Fruit fly (Drosophila melanogaster) whole organism, prepupa: ENCODE results near the gene Tusp.

Experiments used
- Blimp-1 ChIP-seq: fragments of 200-800 bp; sonication (Bioruptor generic); optimal IDR thresholded peaks from 3 replicates; lab custom pipeline; 2017; ENCODE audit warnings: missing biosample characterization, missing genetic modification characterization, mild to moderate bottlenecking, moderate library complexity, missing genetic modification reagents
- CG10669 ChIP-seq: fragments of 200-800 bp; sonication (Bioruptor generic); optimal IDR thresholded peaks from 3 replicates; lab custom pipeline; 2018; ENCODE audit warnings: missing biosample characterization, mild to moderate bottlenecking, missing genetic modification characterization, moderate library complexity
- CG15336 ChIP-seq: fragments of 200-800 bp; sonication (Bioruptor generic); IDR thresholded peaks from 2 replicates; pipeline ENCODE4 v1.3.6; 2022; ENCODE audit warnings: missing biosample characterization, missing genetic modification characterization
- CG3032 ChIP-seq: fragments of 200-800 bp; optimal IDR thresholded peaks from 2 replicates; lab custom pipeline; 2019; ENCODE audit warnings: missing biosample characterization, mild to moderate bottlenecking, missing genetic modification characterization, moderate library complexity
- CG32006 ChIP-seq: fragments of 200-800 bp; sonication (Bioruptor generic); optimal IDR thresholded peaks from 3 replicates; lab custom pipeline; 2017; ENCODE audit warnings: missing biosample characterization, mild to moderate bottlenecking, missing genetic modification characterization
- CG6163 ChIP-seq: fragments of 200-800 bp; sonication (Bioruptor generic); IDR thresholded peaks from 3 replicates; pipeline ENCODE4 v1.3.6; 2022; ENCODE audit warnings: missing biosample characterization, missing genetic modification characterization
- CG6854 ChIP-seq: fragments of 200-800 bp; sonication (Bioruptor generic); optimal IDR thresholded peaks from 2 replicates; lab custom pipeline; 2017; ENCODE audit warnings: missing biosample characterization, mild to moderate bottlenecking, missing genetic modification characterization
- CG7368 ChIP-seq: fragments of 200-800 bp; sonication (Bioruptor generic); optimal IDR thresholded peaks from 3 replicates; lab custom pipeline; 2016; ENCODE audit warnings: missing biosample characterization, missing genetic modification characterization
- CG8632 ChIP-seq: fragments of 200-800 bp; sonication (Bioruptor generic); optimal IDR thresholded peaks from 3 replicates; lab custom pipeline; 2016; ENCODE audit warnings: missing biosample characterization, missing genetic modification characterization
- CG9139 ChIP-seq: fragments of 200-800 bp; sonication (Bioruptor generic); optimal IDR thresholded peaks from 3 replicates; lab custom pipeline; 2017; ENCODE audit warnings: missing biosample characterization, mild to moderate bottlenecking, missing genetic modification characterization
- Eip75B ChIP-seq: fragments of 200-800 bp; sonication (Bioruptor generic); optimal IDR thresholded peaks from 3 replicates; lab custom pipeline; 2016; ENCODE audit warnings: missing biosample characterization, missing genetic modification characterization
- Eip78C ChIP-seq: fragments of 200-800 bp; sonication (Bioruptor generic); peaks from one replicate; lab custom pipeline; 2016; ENCODE audit warnings: missing biosample characterization, missing genetic modification characterization
- Eip93F ChIP-seq: fragments of 200-800 bp; sonication (Bioruptor generic); optimal IDR thresholded peaks from 2 replicates; lab custom pipeline; 2016; ENCODE audit warnings: missing biosample characterization, mild to moderate bottlenecking, missing genetic modification characterization
- Ets21C ChIP-seq: fragments of 200-800 bp; sonication (Bioruptor generic); optimal IDR thresholded peaks from 3 replicates; lab custom pipeline; 2016; ENCODE audit warnings: missing biosample characterization, missing genetic modification characterization
- Ets96B ChIP-seq: fragments of 200-800 bp; optimal IDR thresholded peaks from 2 replicates; lab custom pipeline; 2019; ENCODE audit warnings: missing biosample characterization, mild to moderate bottlenecking, missing genetic modification characterization, moderate library complexity
- Gug ChIP-seq: fragments of 200-800 bp; sonication (Bioruptor generic); IDR thresholded peaks from 2 replicates; pipeline ENCODE4 v1.3.6; 2022; ENCODE audit warnings: missing biosample characterization, missing genetic modification characterization
- Lpt ChIP-seq: fragments of 200-800 bp; sonication (Bioruptor generic); optimal IDR thresholded peaks from 3 replicates; lab custom pipeline; 2016; ENCODE audit warnings: missing biosample characterization, missing genetic modification characterization
- Met ChIP-seq: fragments of 200-800 bp; sonication (Bioruptor generic); optimal IDR thresholded peaks from 3 replicates; lab custom pipeline; 2016; ENCODE audit warnings: missing biosample characterization, missing genetic modification characterization
- OdsH ChIP-seq: fragments of 200-800 bp; sonication (Bioruptor generic); optimal IDR thresholded peaks from 3 replicates; lab custom pipeline; 2016; ENCODE audit warnings: missing biosample characterization, missing genetic modification characterization
- Smox ChIP-seq: fragments of 200-800 bp; sonication (Bioruptor generic); optimal IDR thresholded peaks from 3 replicates; lab custom pipeline; 2016; ENCODE audit warnings: missing biosample characterization, missing genetic modification characterization
- Sox102F ChIP-seq: fragments of 200-800 bp; sonication (Bioruptor generic); optimal IDR thresholded peaks from 2 replicates; lab custom pipeline; 2016; ENCODE audit warnings: missing biosample characterization, mild to moderate bottlenecking, missing genetic modification characterization
- Sox14 ChIP-seq: fragments of 200-800 bp; sonication (Bioruptor generic); optimal IDR thresholded peaks from 3 replicates; lab custom pipeline; 2016; ENCODE audit warnings: missing biosample characterization, missing genetic modification characterization
- Sox15 ChIP-seq: fragments of 200-800 bp; sonication (Bioruptor generic); optimal IDR thresholded peaks from 3 replicates; lab custom pipeline; 2016; ENCODE audit warnings: missing biosample characterization, missing genetic modification characterization
- achi ChIP-seq: fragments of 200-800 bp; sonication (Bioruptor generic); optimal IDR thresholded peaks from 3 replicates; lab custom pipeline; 2016; ENCODE audit warnings: missing biosample characterization, missing genetic modification characterization
- acj6 ChIP-seq: fragments of 200-800 bp; sonication (Bioruptor generic); optimal IDR thresholded peaks from 3 replicates; lab custom pipeline; 2016; ENCODE audit warnings: missing biosample characterization, missing genetic modification characterization
- dsx ChIP-seq: fragments of 200-800 bp; optimal IDR thresholded peaks from 3 replicates; lab custom pipeline; 2019; ENCODE audit warnings: missing biosample characterization, mild to moderate bottlenecking, missing genetic modification characterization, moderate library complexity; ENCODE audit not compliant: poor library complexity, severe bottlenecking
- eg ChIP-seq: fragments of 200-800 bp; sonication (Bioruptor generic); IDR thresholded peaks from 3 replicates; pipeline ENCODE4 v1.3.6; 2022; ENCODE audit warnings: missing biosample characterization, missing genetic modification characterization
- esn ChIP-seq: fragments of 200-800 bp; sonication (Bioruptor generic); optimal IDR thresholded peaks from 2 replicates; lab custom pipeline; 2016; ENCODE audit warnings: missing biosample characterization, mild to moderate bottlenecking, missing genetic modification characterization, moderate library complexity
- fd85E ChIP-seq: fragments of 200-800 bp; sonication (Bioruptor generic); optimal IDR thresholded peaks from 3 replicates; lab custom pipeline; 2016; ENCODE audit warnings: missing biosample characterization, missing genetic modification characterization
- fkh ChIP-seq: fragments of 200-800 bp; sonication (Bioruptor generic); optimal IDR thresholded peaks from 3 replicates; lab custom pipeline; 2017; ENCODE audit warnings: missing biosample characterization, mild to moderate bottlenecking, missing genetic modification characterization, moderate library complexity
- lz ChIP-seq: fragments of 200-800 bp; sonication (Bioruptor generic); optimal IDR thresholded peaks from 3 replicates; lab custom pipeline; 2016; ENCODE audit warnings: missing biosample characterization, missing genetic modification characterization
- net ChIP-seq: fragments of 200-800 bp; sonication (Bioruptor generic); optimal IDR thresholded peaks from 3 replicates; lab custom pipeline; 2016; ENCODE audit warnings: missing biosample characterization, missing genetic modification characterization
- pdm3 ChIP-seq: fragments of 200-800 bp; sonication (Bioruptor generic); optimal IDR thresholded peaks from 3 replicates; lab custom pipeline; 2016; ENCODE audit warnings: missing biosample characterization, missing genetic modification characterization
- salr ChIP-seq, 2 experiments: fragments of 200-800 bp; sonication (Bioruptor generic); optimal IDR thresholded peaks; 3 replicates each; lab custom pipeline; 2016 to 2018; ENCODE audit warnings: missing biosample characterization in 2 of 2, missing genetic modification characterization in 2 of 2, mild to moderate bottlenecking in 1 of 2
- spab ChIP-seq: fragments of 200-800 bp; sonication (Bioruptor generic); optimal IDR thresholded peaks from 2 replicates; lab custom pipeline; 2017; ENCODE audit warnings: missing biosample characterization, mild to moderate bottlenecking, missing genetic modification characterization, missing genetic modification reagents
- svp ChIP-seq: fragments of 200-800 bp; sonication (Bioruptor generic); peaks from one replicate; lab custom pipeline; 2016; ENCODE audit warnings: missing biosample characterization, missing genetic modification characterization
- topi ChIP-seq: fragments of 200-800 bp; sonication (Bioruptor generic); optimal IDR thresholded peaks from 3 replicates; lab custom pipeline; 2016; ENCODE audit warnings: missing biosample characterization, missing genetic modification characterization
- vri ChIP-seq: fragments of 200-800 bp; sonication (Bioruptor generic); optimal IDR thresholded peaks from 3 replicates; lab custom pipeline; 2016; ENCODE audit warnings: missing biosample characterization, mild to moderate bottlenecking, missing genetic modification characterization

The Tusp gene

dm6 chr3R:27593174-27593573 is 14.5 kb upstream of the Tusp start (continued):
- no peak for TF ChIP-seq CG8632
- no peak for TF ChIP-seq CG10669 (GFP tag; lab: Kevin White, UChicago)
- no peak for TF ChIP-seq spab (GFP tag; lab: Kevin White, UChicago)
- peak; percentile 8 for TF ChIP-seq achi
- peak; percentile 47 for TF ChIP-seq Sox14
- peak; percentile 80 for TF ChIP-seq Met (GFP tag; lab: Kevin White, UChicago)
- TF ChIP-seq topi (GFP tag; lab: Kevin White, UChicago): peak; percentile 73
- no peak for TF ChIP-seq fkh (GFP tag; lab: Kevin White, UChicago)
- TF ChIP-seq Smox (GFP tag; lab: Kevin White, UChicago): peak; percentile 79
- TF ChIP-seq vri (GFP tag; lab: Kevin White, UChicago): no peak
- no peak for TF ChIP-seq fd85E (GFP tag; lab: Kevin White, UChicago)
- no peak for TF ChIP-seq Eip78C
- peak; percentile 86 for TF ChIP-seq Sox102F (GFP tag; lab: Kevin White, UChicago)
- peak; percentile 47 for TF ChIP-seq Ets21C
- TF ChIP-seq CG7368 (GFP tag; lab: Kevin White, UChicago): no peak
- no peak for TF ChIP-seq Sox15 (GFP tag; lab: Kevin White, UChicago)
- TF ChIP-seq net (GFP tag; lab: Kevin White, UChicago): peak; percentile 6
- TF ChIP-seq lz (GFP tag; lab: Kevin White, UChicago): peak; percentile 76
- TF ChIP-seq eg: no peak
- TF ChIP-seq CG15336 (GFP tag; lab: Robert Waterston, UW): peak; percentile 57
- peak; percentile 17 for TF ChIP-seq Eip93F
- TF ChIP-seq CG32006: peak; percentile 52
- no peak for TF ChIP-seq CG3032 (tag; lab: Kevin White, UChicago)
- no peak for TF ChIP-seq salr (GFP tag; optimal IDR thresholded peaks at IDR 0.05; lab: Kevin White, UChicago)
- peak; percentile 85 for TF ChIP-seq esn
- no peak for TF ChIP-seq Gug (GFP tag; lab: Robert Waterston, UW)
- TF ChIP-seq acj6 (GFP tag; lab: Kevin White, UChicago): no peak
- TF ChIP-seq pdm3: peak; percentile 33
- no peak for TF ChIP-seq CG6854
- no peak for TF ChIP-seq CG9139 (GFP tag; lab: Kevin White, UChicago)
- no peak for TF ChIP-seq CG6163
- no peak for TF ChIP-seq Eip75B (GFP tag; lab: Kevin White, UChicago)
- TF ChIP-seq dsx (GFP tag; lab: Kevin White, UChicago): no peak
- no peak for TF ChIP-seq Ets96B (tag; lab: Kevin White, UChicago)
- TF ChIP-seq Lpt (GFP tag; lab: Kevin White, UChicago): no peak

- peak; percentile 59 for TF ChIP-seq svp (GFP tag; lab: Kevin White, UChicago)
- TF ChIP-seq Blimp-1 (GFP tag; lab: Kevin White, UChicago): peak; percentile 37
- TF ChIP-seq CG9139 (GFP tag; lab: Kevin White, UChicago): no peak
- TF ChIP-seq achi: no peak
- TF ChIP-seq, all 60 proteins: peak for 2
Measured at dm6 chr3R:27593580-27594187, 14.0 kb upstream of the Tusp start.

- TF ChIP-seq esn (no peak), pdm3 (no peak), eg (0 out of 3 replicates have a peak, but pooled peaks have one; percentile 26), CG6854 (no peak), OdsH (GFP tag; lab: Kevin White, UChicago) (no peak), Eip78C (peak; percentile 41), Blimp-1 (GFP tag; lab: Kevin White, UChicago) (peak; percentile 22)
Measured at dm6 chr3R:27595979-27596378, 11.7 kb upstream of the Tusp start, which contains the start of gene CG5639. CG5639 (minus strand) TSS chr3R:27596130.
